Worm (Caenorhabditis elegans) whole organism, mixed stage, embryonic: ENCODE results near the gene C18E9.5.

Source experiments
- M03D4.4 ChIP-seq: sonication (generic microtip); optimal IDR thresholded peaks from 2 replicates; lab custom pipeline; 2017; ENCODE audit warnings: mild to moderate bottlenecking, missing genetic modification characterization, missing compliant biosample characterization
- bed-3 ChIP-seq: fragments of 200-800 bp; sonication (Bioruptor generic); optimal IDR thresholded peaks from 3 replicates; lab custom pipeline; 2018; ENCODE audit warnings: mild to moderate bottlenecking, missing genetic modification characterization, moderate library complexity, missing compliant biosample characterization
- blmp-1 ChIP-seq: fragments of 150-350 bp; optimal IDR thresholded peaks from 2 replicates; lab custom pipeline; 2014; ENCODE audit warnings: missing biosample characterization, missing genetic modification characterization
- ceh-39 ChIP-seq: fragments of 150-350 bp; optimal IDR thresholded peaks from 2 replicates; lab custom pipeline; 2014; ENCODE audit warnings: missing biosample characterization, missing genetic modification characterization
- ceh-43 ChIP-seq: fragments of 200-800 bp; sonication (Bioruptor generic); optimal IDR thresholded peaks from 2 replicates; lab custom pipeline; 2018; ENCODE audit warnings: mild to moderate bottlenecking, missing genetic modification characterization, moderate library complexity, missing compliant biosample characterization
- ceh-83 ChIP-seq: fragments of 200-800 bp; sonication (Bioruptor generic); optimal IDR thresholded peaks from 2 replicates; lab custom pipeline; 2018; ENCODE audit warnings: mild to moderate bottlenecking, missing genetic modification characterization, missing compliant biosample characterization
- ces-1 ChIP-seq: fragments of 150-350 bp; optimal IDR thresholded peaks from 2 replicates; lab custom pipeline; 2014; ENCODE audit warnings: missing biosample characterization, missing genetic modification reagents, missing genetic modification characterization
- cnd-1 ChIP-seq: fragments of 200-800 bp; sonication (Bioruptor generic); optimal IDR thresholded peaks from 2 replicates; lab custom pipeline; 2018; ENCODE audit warnings: mild to moderate bottlenecking, missing genetic modification characterization, missing compliant biosample characterization
- drap-1 ChIP-seq: fragments of 200-800 bp; sonication (Bioruptor generic); optimal IDR thresholded peaks from 3 replicates; lab custom pipeline; 2018; ENCODE audit warnings: mild to moderate bottlenecking, missing genetic modification characterization, missing compliant biosample characterization
- elt-1 ChIP-seq: sonication (generic microtip); optimal IDR thresholded peaks from 2 replicates; lab custom pipeline; 2017; ENCODE audit warnings: missing genetic modification characterization, mild to moderate bottlenecking, missing compliant biosample characterization, antibody characterized with exemption, moderate library complexity, borderline replicate concordance; ENCODE audit not compliant: insufficient read depth
- elt-3 ChIP-seq: fragments of 150-350 bp; optimal IDR thresholded peaks from 2 replicates; lab custom pipeline; 2014; ENCODE audit warnings: missing biosample characterization, missing genetic modification characterization
- flh-1 ChIP-seq: fragments of 200-800 bp; sonication (Bioruptor generic); optimal IDR thresholded peaks from 2 replicates; lab custom pipeline; 2018; ENCODE audit warnings: mild to moderate bottlenecking, missing genetic modification characterization, moderate library complexity, missing compliant biosample characterization
- ham-2 ChIP-seq: fragments of 200-800 bp; sonication (Bioruptor generic); optimal IDR thresholded peaks from 2 replicates; lab custom pipeline; 2018; ENCODE audit warnings: mild to moderate bottlenecking, missing genetic modification characterization, missing compliant biosample characterization
- hlh-1 ChIP-seq: fragments of 150-350 bp; optimal IDR thresholded peaks from 2 replicates; lab custom pipeline; 2014; ENCODE audit warnings: missing biosample characterization, missing genetic modification reagents, missing genetic modification characterization
- lin-13 ChIP-seq: fragments of 150-350 bp; optimal IDR thresholded peaks from 2 replicates; lab custom pipeline; 2014; ENCODE audit warnings: missing biosample characterization, missing genetic modification characterization
- lin-32 ChIP-seq: fragments of 200-800 bp; sonication (Bioruptor generic); optimal IDR thresholded peaks from 2 replicates; lab custom pipeline; 2018; ENCODE audit warnings: mild to moderate bottlenecking, missing genetic modification characterization, missing compliant biosample characterization
- lsy-2 ChIP-seq: fragments of 150-350 bp; optimal IDR thresholded peaks from 2 replicates; lab custom pipeline; 2014; ENCODE audit warnings: missing biosample characterization, missing genetic modification characterization
- mab-5 ChIP-seq: fragments of 150-350 bp; optimal IDR thresholded peaks from 2 replicates; lab custom pipeline; 2014; ENCODE audit warnings: missing biosample characterization, missing genetic modification characterization
- mep-1 ChIP-seq: fragments of 150-350 bp; optimal IDR thresholded peaks from 2 replicates; lab custom pipeline; 2017; ENCODE audit warnings: missing biosample characterization, missing genetic modification reagents, missing genetic modification characterization, inconsistent platforms
- mls-2 ChIP-seq: sonication (generic microtip); optimal IDR thresholded peaks from 2 replicates; lab custom pipeline; 2016; ENCODE audit warnings: mild to moderate bottlenecking, missing genetic modification characterization, moderate library complexity, missing compliant biosample characterization
- nhr-12 ChIP-seq: fragments of 150-350 bp; optimal IDR thresholded peaks from 2 replicates; lab custom pipeline; 2014; ENCODE audit warnings: missing biosample characterization, missing genetic modification characterization
- nhr-2 ChIP-seq: fragments of 150-350 bp; optimal IDR thresholded peaks from 2 replicates; lab custom pipeline; 2014; ENCODE audit warnings: missing biosample characterization, missing genetic modification characterization
- nhr-237 ChIP-seq: fragments of 150-350 bp; optimal IDR thresholded peaks from 2 replicates; lab custom pipeline; 2014; ENCODE audit warnings: missing biosample characterization, missing genetic modification characterization
- nhr-28 ChIP-seq: fragments of 150-350 bp; optimal IDR thresholded peaks from 2 replicates; lab custom pipeline; 2014; ENCODE audit warnings: missing biosample characterization, missing genetic modification characterization
- nhr-76 ChIP-seq: sonication (generic microtip); optimal IDR thresholded peaks from 2 replicates; lab custom pipeline; 2017; ENCODE audit warnings: missing biosample characterization, missing genetic modification characterization
- pha-4 ChIP-seq: fragments of 150-350 bp; optimal IDR thresholded peaks from 2 replicates; lab custom pipeline; 2018; ENCODE audit warnings: missing biosample characterization, missing genetic modification reagents, missing genetic modification characterization
- sem-2 ChIP-seq: fragments of 200-800 bp; sonication (Bioruptor generic); optimal IDR thresholded peaks from 2 replicates; lab custom pipeline; 2018; ENCODE audit warnings: mild to moderate bottlenecking, missing genetic modification characterization, missing compliant biosample characterization
- snpc-4 ChIP-seq: fragments of 150-350 bp; optimal IDR thresholded peaks from 2 replicates; lab custom pipeline; 2014; ENCODE audit warnings: missing biosample characterization, missing genetic modification characterization
- sptf-1 ChIP-seq: sonication (generic microtip); optimal IDR thresholded peaks from 2 replicates; lab custom pipeline; 2017; ENCODE audit warnings: mild to moderate bottlenecking, missing genetic modification characterization, moderate library complexity, missing compliant biosample characterization
- tbx-8 ChIP-seq: fragments of 200-800 bp; sonication (Bioruptor generic); optimal IDR thresholded peaks from 2 replicates; lab custom pipeline; 2018; ENCODE audit warnings: mild to moderate bottlenecking, missing genetic modification characterization, moderate library complexity, missing compliant biosample characterization
- unc-120 ChIP-seq: sonication (generic microtip); optimal IDR thresholded peaks from 2 replicates; lab custom pipeline; 2017; ENCODE audit warnings: missing genetic modification characterization, missing compliant biosample characterization; ENCODE audit not compliant: poor library complexity, severe bottlenecking
- unc-39 ChIP-seq: fragments of 150-350 bp; optimal IDR thresholded peaks from 2 replicates; lab custom pipeline; 2014; ENCODE audit warnings: missing biosample characterization, missing genetic modification characterization
- unc-62 ChIP-seq: fragments of 150-350 bp; optimal IDR thresholded peaks from 2 replicates; lab custom pipeline; 2014; ENCODE audit warnings: missing biosample characterization, missing genetic modification reagents, missing genetic modification characterization
- zip-8 ChIP-seq: fragments of 150-350 bp; optimal IDR thresholded peaks from 2 replicates; lab custom pipeline; 2014; ENCODE audit warnings: missing biosample characterization, missing genetic modification characterization
- ztf-11 ChIP-seq: fragments of 150-350 bp; optimal IDR thresholded peaks from 2 replicates; lab custom pipeline; 2014; ENCODE audit warnings: missing biosample characterization, missing genetic modification characterization

C18E9.5 gene

ce11 chrII:8996064-8996463 is 26.3 kb downstream of the C18E9.5 start, which contains the start of gene ndub-2:
Gene ndub-2, plus strand, starts transcription at chrII:8996364.
- TF ChIP-seq snpc-4 (tag; lab: Kevin White, UChicago) (no peak), flh-1 (GFP tag; lab: Kevin White, UChicago) (no peak)
- TF ChIP-seq, all 35 proteins: peak for 0

- no peak for TF ChIP-seq ceh-83 (GFP tag; lab: Kevin White, UChicago)
- TF ChIP-seq lin-13, result no peak
- no peak for TF ChIP-seq ceh-43 (GFP tag; lab: Kevin White, UChicago)
- no peak for TF ChIP-seq nhr-28 (tag; lab: Kevin White, UChicago)
- TF ChIP-seq bed-3 (GFP tag; lab: Kevin White, UChicago), result no peak
- TF ChIP-seq flh-1 (GFP tag; lab: Kevin White, UChicago), result no peak
- no peak for TF ChIP-seq blmp-1 (tag; lab: Kevin White, UChicago)
- no peak for TF ChIP-seq nhr-76 (tag; lab: Kevin White, UChicago)
- TF ChIP-seq elt-1, result no peak
- TF ChIP-seq sem-2 (GFP tag; lab: Kevin White, UChicago), result no peak
- TF ChIP-seq nhr-2 (tag; lab: Kevin White, UChicago), result no peak
- no peak for TF ChIP-seq unc-62
- TF ChIP-seq unc-120 (tag; lab: Kevin White, UChicago), result no peak
- no peak for TF ChIP-seq nhr-12
- TF ChIP-seq mab-5 (tag; lab: Kevin White, UChicago), result no peak
- TF ChIP-seq M03D4.4 (tag; lab: Kevin White, UChicago), result peak; percentile 3
- no peak for TF ChIP-seq sptf-1 (tag; lab: Kevin White, UChicago)
- TF ChIP-seq mep-1, result peak; percentile 1
- peak; percentile 97 for TF ChIP-seq ces-1 (GFP tag; lab: Kevin White, UChicago)
- no peak for TF ChIP-seq pha-4 (tag; lab: Kevin White, UChicago)
- TF ChIP-seq mls-2 (tag; lab: Kevin White, UChicago), result no peak
- TF ChIP-seq nhr-237 (tag; lab: Kevin White, UChicago), result no peak
- no peak for TF ChIP-seq cnd-1 (tag; lab: Kevin White, UChicago)
- no peak for TF ChIP-seq ceh-39 (tag; lab: Kevin White, UChicago)
- peak; percentile 93 for TF ChIP-seq lsy-2 (tag; lab: Kevin White, UChicago)
- TF ChIP-seq drap-1 (GFP tag; lab: Kevin White, UChicago), result no peak
- TF ChIP-seq snpc-4 (tag; lab: Kevin White, UChicago), result no peak
- no peak for TF ChIP-seq elt-3 (tag; lab: Kevin White, UChicago)
- TF ChIP-seq hlh-1 (tag; lab: Kevin White, UChicago), result no peak
- TF ChIP-seq ztf-11 (tag; lab: Kevin White, UChicago), result no peak
- no peak for TF ChIP-seq ham-2 (GFP tag; lab: Kevin White, UChicago)
- TF ChIP-seq lin-32 (GFP tag; lab: Kevin White, UChicago), result no peak
- no peak for TF ChIP-seq tbx-8
- no peak for TF ChIP-seq unc-39 (tag; lab: Kevin White, UChicago)
- no peak for TF ChIP-seq zip-8
Measured at ce11 chrII:8997479-8997878, 27.7 kb downstream of the C18E9.5 start, which contains the start of the genes F44G4.3 and tdp-1. Gene F44G4.3, minus strand, starts transcription at chrII:8997662. Gene tdp-1, plus strand, starts transcription at chrII:8997825.

- TF ChIP-seq mls-2 (tag; lab: Kevin White, UChicago) (no peak), nhr-2 (tag; lab: Kevin White, UChicago) (no peak), mep-1 (no peak), pha-4 (tag; lab: Kevin White, UChicago) (no peak)
Measured at ce11 chrII:9000331-9000730, 30.6 kb downstream of the C18E9.5 start, which contains the start of gene F44G4.5. Gene F44G4.5, minus strand, starts transcription at chrII:9000431.

- TF ChIP-seq nhr-237 (tag; lab: Kevin White, UChicago) (no peak), ces-1 (GFP tag; lab: Kevin White, UChicago) (no peak), elt-3 (tag; lab: Kevin White, UChicago) (no peak), lsy-2 (tag; lab: Kevin White, UChicago) (no peak), tbx-8 (no peak), ztf-11 (tag; lab: Kevin White, UChicago) (no peak), nhr-76 (tag; lab: Kevin White, UChicago) (no peak), drap-1 (GFP tag; lab: Kevin White, UChicago) (no peak), unc-62 (no peak), elt-1 (no peak)
Measured at ce11 chrII:9001743-9002222, 32.0 kb downstream of the C18E9.5 start, which contains the start of gene F44G4.6. Gene F44G4.6, minus strand, starts transcription at chrII:9001793.
